Worm (Caenorhabditis elegans) whole organism, young adult: ENCODE results near the gene sru-4.

Source experiments
- B0035.1 ChIP-seq: sonication (generic microtip); optimal IDR thresholded peaks from 2 replicates; lab custom pipeline; 2016; ENCODE audit warnings: missing genetic modification characterization, mild to moderate bottlenecking, missing compliant biosample characterization, missing genotype, missing genetic modification reagents
- F57C9.4 ChIP-seq: sonication (generic microtip); optimal IDR thresholded peaks from 2 replicates; lab custom pipeline; 2017; ENCODE audit warnings: mild to moderate bottlenecking, missing genetic modification characterization, missing compliant biosample characterization
- attf-6 ChIP-seq: fragments of 200-800 bp; sonication (Bioruptor generic); IDR thresholded peaks from 2 replicates; pipeline ENCODE4 v1.3.6; 2022; ENCODE audit warnings: missing genetic modification reagents, missing genetic modification characterization, missing compliant biosample characterization
- efl-1 ChIP-seq: fragments of 150-350 bp; optimal IDR thresholded peaks from 2 replicates; lab custom pipeline; 2014; ENCODE audit warnings: missing biosample characterization, missing genetic modification reagents, missing genetic modification characterization
- egl-44 ChIP-seq: fragments of 200-800 bp; sonication (Bioruptor generic); IDR thresholded peaks from 2 replicates; pipeline ENCODE4 v1.3.6; 2022; ENCODE audit warnings: missing genetic modification reagents, missing genetic modification characterization, missing compliant biosample characterization
- egrh-3 ChIP-seq: fragments of 200-800 bp; sonication (Bioruptor generic); IDR thresholded peaks from 2 replicates; pipeline ENCODE4 v1.3.6; 2022; ENCODE audit warnings: missing genetic modification reagents, missing genetic modification characterization, missing compliant biosample characterization
- let-607 ChIP-seq, 2 experiments: fragments of 200-800 bp in 1 of 2; sonication (Bioruptor generic) in 1 of 2; sonication (generic microtip) in 1 of 2; optimal IDR thresholded peaks; 2 replicates each; lab custom pipeline; 2016 to 2018; ENCODE audit warnings: mild to moderate bottlenecking in 2 of 2, missing compliant biosample characterization in 2 of 2, missing genetic modification characterization in 2 of 2, moderate library complexity in 2 of 2, missing genotype in 1 of 2
- nhr-80 ChIP-seq: sonication (generic microtip); optimal IDR thresholded peaks from 2 replicates; lab custom pipeline; 2016; ENCODE audit warnings: missing genetic modification characterization, missing compliant biosample characterization
- unc-130 ChIP-seq: sonication (generic microtip); optimal IDR thresholded peaks from 2 replicates; lab custom pipeline; 2016; ENCODE audit warnings: missing genetic modification reagents, missing genetic modification characterization, missing compliant biosample characterization
- unc-62 ChIP-seq: fragments of 150-350 bp; optimal IDR thresholded peaks from 2 replicates; lab custom pipeline; 2014; ENCODE audit warnings: missing biosample characterization, missing genetic modification reagents, missing genetic modification characterization

Gene sru-4

DNA sequence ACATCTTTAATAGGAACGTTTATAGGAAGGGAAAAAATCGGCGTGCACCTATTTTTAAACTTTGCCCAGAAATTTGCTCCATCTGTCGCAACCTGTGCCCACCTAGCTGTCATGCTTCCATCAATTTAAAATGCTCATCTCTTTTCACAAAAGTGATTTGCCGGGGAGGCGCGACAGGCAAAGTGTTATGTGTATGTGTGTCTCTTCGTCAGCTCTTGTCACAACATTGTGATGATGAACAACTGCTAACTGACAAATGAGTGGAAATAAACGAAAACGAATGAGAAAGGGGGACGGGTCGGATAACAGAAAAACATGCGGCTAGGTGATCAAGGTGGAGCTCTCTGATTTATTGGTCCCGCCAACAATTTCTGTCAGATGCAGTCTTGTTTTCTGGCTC is 40.0 kb downstream of the sru-4 start:
- TF ChIP-seq unc-62 (GFP tag; lab: Kevin White, UChicago) (peak; percentile 45), nhr-80 (peak; percentile 61), let-607 (tag; optimal IDR thresholded peaks at IDR 0.05; lab: Kevin White, UChicago) (peak; percentile 14 to 77), attf-6 (GFP tag; lab: Robert Waterston, UW) (no peak), egl-44 (GFP tag; lab: Robert Waterston, UW) (0 out of 2 replicates have a peak, but pooled peaks have one; percentile 10)

DNA sequence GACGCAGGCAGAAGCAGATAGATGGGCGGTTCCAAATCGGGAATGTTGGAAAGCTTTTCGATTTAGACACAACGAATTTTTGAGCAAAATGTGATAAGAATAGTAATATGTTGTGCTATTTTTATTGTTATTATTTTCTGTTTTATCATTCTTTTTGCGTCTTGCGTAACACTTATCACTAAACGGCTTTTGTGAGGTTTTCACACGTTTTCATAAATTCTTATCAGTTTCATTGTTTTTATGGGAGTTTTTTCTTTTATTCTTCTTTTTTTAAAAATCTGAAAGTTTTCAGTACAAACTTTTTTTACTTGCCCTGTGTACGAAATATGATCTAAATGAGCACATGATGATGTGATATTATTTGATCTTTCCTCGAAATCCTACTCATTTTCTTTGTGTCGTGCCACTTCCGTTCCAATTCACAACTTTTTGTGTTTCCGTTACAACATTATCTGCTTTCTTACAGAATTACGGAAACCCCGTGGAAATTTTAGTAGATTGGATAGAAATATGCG is 42.2 kb downstream of the sru-4 start, which contains the start of gene fbl-1:
TSS of gene fbl-1 (plus strand) at position 465 of the 515 bp plus-strand sequence.
- TF ChIP-seq B0035.1 (no peak), nhr-80 (peak; percentile 47)
- TF ChIP-seq, all 124 proteins: peak for 1

DNA sequence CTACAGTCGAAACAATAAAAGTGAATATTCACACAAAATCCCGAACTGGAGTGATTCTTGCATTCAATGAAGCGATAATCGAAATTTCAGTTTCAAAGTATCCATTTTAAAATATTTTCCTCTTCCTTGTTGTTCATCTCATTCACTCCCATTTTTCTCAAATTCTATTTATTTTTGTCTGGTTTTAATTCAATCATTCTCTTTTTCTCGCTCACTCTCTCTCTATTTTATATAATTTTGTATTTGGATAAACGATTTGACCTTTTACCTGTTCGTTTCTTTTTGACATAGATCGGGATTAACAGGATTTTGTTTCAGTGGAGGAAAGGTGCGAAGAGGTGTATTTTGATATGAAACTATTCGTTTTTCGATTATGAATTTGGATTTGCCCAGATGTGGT is 47.8 kb downstream of the sru-4 start, which contains the start of gene T05A1.5:
TSS of gene T05A1.5 (plus strand) at position 301 of the 400 bp plus-strand sequence.
- TF ChIP-seq unc-130 (GFP tag; lab: Kevin White, UChicago) (no peak), F57C9.4 (tag; lab: Kevin White, UChicago) (no peak), egrh-3 (GFP tag; lab: Robert Waterston, UW) (no peak), efl-1 (GFP tag; lab: Kevin White, UChicago) (no peak)
- TF ChIP-seq, all 124 proteins: peak for 0
